Fruit fly (Drosophila melanogaster): ENCODE data around the gene Hex-A.

dm6 chrX:9617598-9618076 lies 32.2 kb downstream of the Hex-A start:
- TF ChIP-seq Pif1A (GFP tag; optimal IDR thresholded peaks at IDR 0.05) (no peak), rn (GFP tag; IDR thresholded peaks at IDR 0.05) (no peak), EcR (GFP tag; optimal IDR thresholded peaks at IDR 0.05) (no peak), Ets98B (GFP tag; IDR thresholded peaks at IDR 0.05) (no peak), CG13204 (GFP tag; optimal IDR thresholded peaks at IDR 0.05) (no peak), CG34367 (tag; optimal IDR thresholded peaks at IDR 0.05) (no peak), CG4496 (GFP tag; IDR thresholded peaks at IDR 0.05) (no peak), Pif1B (GFP tag; optimal IDR thresholded peaks at IDR 0.05) (no peak)
